Worm (Caenorhabditis elegans) whole organism, L3 larva: ENCODE results near the gene metl-1.

Experiments
- ama-1 ChIP-seq: fragments of 150-350 bp; optimal IDR thresholded peaks from 2 replicates; lab custom pipeline; 2018
- fkh-2 ChIP-seq: fragments of 150-350 bp; optimal IDR thresholded peaks from 2 replicates; lab custom pipeline; 2014; ENCODE audit warnings: missing biosample characterization, missing genetic modification reagents, missing genetic modification characterization
- nhr-23 ChIP-seq: fragments of 150-350 bp; optimal IDR thresholded peaks from 2 replicates; lab custom pipeline; 2014; ENCODE audit warnings: missing biosample characterization, missing genetic modification reagents, missing genetic modification characterization
- nhr-28 ChIP-seq: fragments of 150-350 bp; optimal IDR thresholded peaks from 2 replicates; lab custom pipeline; 2014; ENCODE audit warnings: missing biosample characterization, missing genetic modification characterization
- pha-4 ChIP-seq: fragments of 150-350 bp; optimal IDR thresholded peaks from 2 replicates; lab custom pipeline; 2014; ENCODE audit warnings: missing biosample characterization, missing genetic modification reagents, missing genetic modification characterization
- skn-1 ChIP-seq: fragments of 150-350 bp; optimal IDR thresholded peaks from 2 replicates; lab custom pipeline; 2014; ENCODE audit warnings: missing biosample characterization, missing genetic modification characterization
- snpc-4 ChIP-seq: fragments of 150-350 bp; optimal IDR thresholded peaks from 2 replicates; lab custom pipeline; 2014; ENCODE audit warnings: missing biosample characterization, missing genetic modification characterization
- ztf-4 ChIP-seq: fragments of 150-350 bp; optimal IDR thresholded peaks from 2 replicates; lab custom pipeline; 2014; ENCODE audit warnings: missing biosample characterization, missing genetic modification characterization

- no peak for TF ChIP-seq nhr-28
- TF ChIP-seq ama-1 (lab: Kevin White, UChicago) = no peak
- TF ChIP-seq skn-1 = no peak
- TF ChIP-seq ztf-4 = no peak
- no peak for TF ChIP-seq nhr-23 (tag; lab: Kevin White, UChicago)
- peak; percentile 27 for TF ChIP-seq pha-4 (tag; lab: Kevin White, UChicago)
- TF ChIP-seq snpc-4 (tag; lab: Kevin White, UChicago) = no peak
- TF ChIP-seq fkh-2 = no peak
Observed at ce11 chrII:11469574-11470108, 3.7 kb downstream of the metl-1 start, which contains the start of gene cisd-1.
